Worm (Caenorhabditis elegans): ENCODE data around the gene C14C6.6.

Gene C14C6.6

ce11 chrV:547980-548379 is at the start of gene C14C6.6:
Gene C14C6.6, minus strand, starts transcription at chrV:548080.
- TF ChIP-seq peb-1 (tag; optimal IDR thresholded peaks at IDR 0.05) (no peak), F13H6.1 (tag; optimal IDR thresholded peaks at IDR 0.05) (no peak), nhr-6 (tag; optimal IDR thresholded peaks at IDR 0.05) (no peak), gmeb-1 (tag; optimal IDR thresholded peaks at IDR 0.05) (no peak), fos-1 (tag; optimal IDR thresholded peaks at IDR 0.05) (no peak), nhr-129 (tag; optimal IDR thresholded peaks at IDR 0.05) (no peak), ZK546.5 (tag; optimal IDR thresholded peaks at IDR 0.05) (no peak), ztf-1 (GFP tag; conservative IDR thresholded peaks at IDR 0.05) (no peak), nhr-237 (tag; optimal IDR thresholded peaks at IDR 0.05) (no peak), Y55F3AM.14 (GFP tag; optimal IDR thresholded peaks at IDR 0.05) (no peak)

- peak; percentile 83 for TF ChIP-seq ceh-16 (tag; optimal IDR thresholded peaks at IDR 0.05)
- peak; percentile 29 for TF ChIP-seq elt-1 (tag; optimal IDR thresholded peaks at IDR 0.05)
- TF ChIP-seq sma-9 (GFP tag; optimal IDR thresholded peaks at IDR 0.05) = peak; percentile 76
- no peak for TF ChIP-seq sma-9 (tag; optimal IDR thresholded peaks at IDR 0.05)
- TF ChIP-seq mdl-1 (tag; optimal IDR thresholded peaks at IDR 0.05) = no peak
Measured at ce11 chrV:596923-597322, 49.0 kb upstream of the C14C6.6 start.

ce11 chrV:592959-593358 is 45.1 kb upstream of the C14C6.6 start, which contains the start of gene ZK488.5:
Gene ZK488.5, plus strand, starts transcription at chrV:593259.
- TF ChIP-seq nhr-12 (tag; optimal IDR thresholded peaks at IDR 0.05) (no peak), gmeb-1 (tag; optimal IDR thresholded peaks at IDR 0.05) (no peak), dmd-4 (tag; optimal IDR thresholded peaks at IDR 0.05) (no peak), R02D3.7 (tag; optimal IDR thresholded peaks at IDR 0.05) (no peak), snpc-4 (tag; optimal IDR thresholded peaks at IDR 0.05) (no peak), mdl-1 (tag; optimal IDR thresholded peaks at IDR 0.05) (no peak), ZK546.5 (tag; optimal IDR thresholded peaks at IDR 0.05) (no peak), lin-11 (tag; optimal IDR thresholded peaks at IDR 0.05) (no peak), nhr-11 (tag; optimal IDR thresholded peaks at IDR 0.05) (no peak), ceh-16 (tag; optimal IDR thresholded peaks at IDR 0.05) (no peak), lin-13 (GFP tag; optimal IDR thresholded peaks at IDR 0.05) (no peak)

ce11 chrV:590182-590581 is 42.3 kb upstream of the C14C6.6 start, which contains the start of gene ZK488.6:
Gene ZK488.6, plus strand, starts transcription at chrV:590482.
- TF ChIP-seq mab-5 (tag; optimal IDR thresholded peaks at IDR 0.05) (no peak), sem-4 (tag; optimal IDR thresholded peaks at IDR 0.05) (no peak), mdl-1 (tag; optimal IDR thresholded peaks at IDR 0.05) (no peak), crh-2 (tag; optimal IDR thresholded peaks at IDR 0.05) (no peak), elt-1 (tag; optimal IDR thresholded peaks at IDR 0.05) (no peak), sma-9 (GFP tag; optimal IDR thresholded peaks at IDR 0.05) (no peak), sma-9 (tag; optimal IDR thresholded peaks at IDR 0.05) (no peak), ZK546.5 (tag; optimal IDR thresholded peaks at IDR 0.05) (no peak), nhr-237 (tag; optimal IDR thresholded peaks at IDR 0.05) (no peak), ztf-4 (tag; optimal IDR thresholded peaks at IDR 0.05) (no peak), nhr-129 (tag; optimal IDR thresholded peaks at IDR 0.05) (no peak), nhr-6 (tag; optimal IDR thresholded peaks at IDR 0.05) (no peak)

ce11 chrV:587818-588217 is 39.9 kb upstream of the C14C6.6 start, which contains the start of gene K06H6.1:
Gene K06H6.1, plus strand, starts transcription at chrV:588118.
- TF ChIP-seq fos-1 (tag; optimal IDR thresholded peaks at IDR 0.05) (no peak), ceh-82 (tag; optimal IDR thresholded peaks at IDR 0.05) (no peak), sma-9 (GFP tag; optimal IDR thresholded peaks at IDR 0.05) (no peak), sma-9 (tag; optimal IDR thresholded peaks at IDR 0.05) (no peak)

- TF ChIP-seq skn-1 (tag; optimal IDR thresholded peaks at IDR 0.05) = no peak
- no peak for TF ChIP-seq mab-5 (tag; optimal IDR thresholded peaks at IDR 0.05)
- TF ChIP-seq ztf-1 (GFP tag; conservative IDR thresholded peaks at IDR 0.05) = no peak
- TF ChIP-seq zag-1 (tag; optimal IDR thresholded peaks at IDR 0.05) = no peak
Measured at ce11 chrV:585472-585871, 37.6 kb upstream of the C14C6.6 start, which contains the start of gene K06H6.2. Gene K06H6.2, plus strand, starts transcription at chrV:585772.

ce11 chrV:581616-582015 is 33.7 kb upstream of the C14C6.6 start, which contains the start of gene nstp-7:
Gene nstp-7, plus strand, starts transcription at chrV:581916.
- no peak for TF ChIP-seq ceh-16 (tag; optimal IDR thresholded peaks at IDR 0.05)
- no peak for TF ChIP-seq nhr-129 (tag; optimal IDR thresholded peaks at IDR 0.05)
- TF ChIP-seq skn-1 (tag; optimal IDR thresholded peaks at IDR 0.05) = no peak
- TF ChIP-seq lin-11 (tag; optimal IDR thresholded peaks at IDR 0.05) = no peak
- no peak for TF ChIP-seq lsy-2 (tag; optimal IDR thresholded peaks at IDR 0.05)
- TF ChIP-seq ztf-4 (tag; optimal IDR thresholded peaks at IDR 0.05) = no peak
- TF ChIP-seq dmd-4 (tag; optimal IDR thresholded peaks at IDR 0.05) = no peak
- TF ChIP-seq sma-9 (GFP tag; optimal IDR thresholded peaks at IDR 0.05) = no peak
- no peak for TF ChIP-seq sma-9 (tag; optimal IDR thresholded peaks at IDR 0.05)
- no peak for TF ChIP-seq nhr-77 (tag; optimal IDR thresholded peaks at IDR 0.05)
- TF ChIP-seq zag-1 (tag; optimal IDR thresholded peaks at IDR 0.05) = no peak
- TF ChIP-seq unc-62 (GFP tag; optimal IDR thresholded peaks at IDR 0.05) = no peak
- no peak for TF ChIP-seq lin-39 (tag; optimal IDR thresholded peaks at IDR 0.05)
- no peak for TF ChIP-seq F13H6.1 (tag; optimal IDR thresholded peaks at IDR 0.05)
- TF ChIP-seq ztf-11 (tag; optimal IDR thresholded peaks at IDR 0.05) = no peak
- TF ChIP-seq unc-55 (GFP tag; optimal IDR thresholded peaks at IDR 0.05) = no peak
- no peak for TF ChIP-seq nhr-237 (tag; optimal IDR thresholded peaks at IDR 0.05)
- no peak for TF ChIP-seq ama-1 (optimal IDR thresholded peaks at IDR 0.05)
- TF ChIP-seq peb-1 (tag; optimal IDR thresholded peaks at IDR 0.05) = no peak
- TF ChIP-seq elt-1 (tag; optimal IDR thresholded peaks at IDR 0.05) = no peak
- no peak for TF ChIP-seq nhr-23 (tag; optimal IDR thresholded peaks at IDR 0.05)
